Worm (Caenorhabditis elegans) whole organism, young adult: Measurements from ENCODE around the gene C31H2.4.

Experiments used
- Y53G8AR.9 ChIP-seq: fragments of 200-800 bp; sonication (Bioruptor generic); conservative IDR thresholded peaks from 2 replicates; pipeline ENCODE4 v1.3.6; 2022; ENCODE audit warnings: missing genetic modification reagents, missing genetic modification characterization, missing compliant biosample characterization
- ama-1 ChIP-seq, 3 experiments: fragments of 150-350 bp in 1 of 3; sonication (generic microtip) in 2 of 3; optimal IDR thresholded peaks; 2 replicates each; lab custom pipeline; 2014 to 2018; ENCODE audit warnings: missing biosample characterization in 2 of 3, missing genetic modification characterization in 2 of 3, missing genetic modification reagents in 2 of 3
- lsy-27 ChIP-seq: sonication (generic microtip); optimal IDR thresholded peaks from 2 replicates; lab custom pipeline; 2017; ENCODE audit warnings: missing genetic modification characterization, mild to moderate bottlenecking, missing compliant biosample characterization, antibody characterized with exemption, missing genotype, borderline replicate concordance; ENCODE audit not compliant: insufficient read depth
- pbrm-1 ChIP-seq: fragments of 200-800 bp; sonication (Bioruptor generic); IDR thresholded peaks from 2 replicates; pipeline ENCODE4 v1.3.6; 2022; ENCODE audit warnings: missing genetic modification reagents, missing genetic modification characterization, missing compliant biosample characterization
- repo-1 ChIP-seq: sonication (generic microtip); optimal IDR thresholded peaks from 2 replicates; lab custom pipeline; 2017; ENCODE audit warnings: mild to moderate bottlenecking, missing genetic modification characterization, missing compliant biosample characterization
- snpc-3.4 ChIP-seq: sonication (generic microtip); optimal IDR thresholded peaks from 2 replicates; lab custom pipeline; 2017; ENCODE audit warnings: missing genetic modification characterization, mild to moderate bottlenecking, missing compliant biosample characterization, antibody characterized with exemption, moderate library complexity, missing genotype, missing genetic modification reagents
- tbx-9 ChIP-seq: sonication (generic microtip); optimal IDR thresholded peaks from 2 replicates; lab custom pipeline; 2016; ENCODE audit warnings: borderline replicate concordance, missing genetic modification characterization, inconsistent platforms, missing compliant biosample characterization

- TF ChIP-seq pbrm-1 (GFP tag; lab: Robert Waterston, UW) (no peak), lsy-27 (tag; lab: Kevin White, UChicago) (no peak), Y53G8AR.9 (no peak), snpc-3.4 (tag; lab: Kevin White, UChicago) (no peak), ama-1 (optimal IDR thresholded peaks at IDR 0.05; lab: Kevin White, UChicago) (no peak), ama-1 (GFP tag; optimal IDR thresholded peaks at IDR 0.05; lab: Kevin White, UChicago) (no peak), tbx-9 (tag; lab: Kevin White, UChicago) (no peak), repo-1 (tag; lab: Kevin White, UChicago) (no peak)
These were observed 33.9 kb upstream of the C31H2.4 start for ce11 chrX:5193402-5193801.
